Fruit fly (Drosophila melanogaster): ENCODE data around the gene CG11417.

DNA sequence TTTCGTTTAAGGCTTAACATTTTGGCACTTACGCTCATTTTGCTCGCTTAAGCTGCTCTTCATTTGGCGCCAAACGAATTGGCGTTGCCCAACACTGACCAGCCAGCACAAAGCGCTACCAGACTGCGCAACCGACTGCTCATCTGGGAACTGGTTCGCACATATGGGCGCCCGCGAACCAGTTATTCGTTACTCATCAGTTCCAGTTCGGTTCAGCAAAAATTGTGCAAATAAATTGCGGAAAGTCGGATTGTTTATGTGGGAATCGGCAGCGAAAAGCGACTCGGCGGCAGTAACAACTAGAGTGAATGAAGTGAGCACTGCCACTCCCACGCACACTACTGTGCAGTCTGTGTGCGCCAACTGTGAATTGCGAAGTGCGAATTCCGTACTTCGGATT, 39.1 kb downstream of the CG11417 start, which contains the start of gene Rilpl:
- TF ChIP-seq hth (optimal IDR thresholded peaks at IDR 0.05) = no peak
- TF ChIP-seq Hr51 (GFP tag; optimal IDR thresholded peaks at IDR 0.05) = no peak
- no peak for TF ChIP-seq wor (GFP tag; IDR thresholded peaks at IDR 0.05)
- no peak for TF ChIP-seq crc (GFP tag; optimal IDR thresholded peaks at IDR 0.05)
- peak; percentile 10 for TF ChIP-seq CG7928 (GFP tag; optimal IDR thresholded peaks at IDR 0.05)
- TF ChIP-seq CG15269 (tag; optimal IDR thresholded peaks at IDR 0.05) = no peak
- TF ChIP-seq croc (GFP tag; conservative IDR thresholded peaks at IDR 0.05) = no peak
- TF ChIP-seq CG9876 (GFP tag; optimal IDR thresholded peaks at IDR 0.05) = no peak
- TF ChIP-seq CG15696 (tag; optimal IDR thresholded peaks at IDR 0.05) = no peak
